Fruit fly (Drosophila melanogaster) whole organism, prepupa: ENCODE results near the gene Tbh.

Experiments
- Blimp-1 ChIP-seq: fragments of 200-800 bp; sonication (Bioruptor generic); optimal IDR thresholded peaks from 3 replicates; lab custom pipeline; 2017; ENCODE audit warnings: missing biosample characterization, missing genetic modification characterization, mild to moderate bottlenecking, moderate library complexity, missing genetic modification reagents
- CG10631 ChIP-seq: fragments of 200-800 bp; sonication (Bioruptor generic); optimal IDR thresholded peaks from 2 replicates; lab custom pipeline; 2016; ENCODE audit warnings: missing biosample characterization, missing genetic modification characterization
- CG10669 ChIP-seq: fragments of 200-800 bp; sonication (Bioruptor generic); optimal IDR thresholded peaks from 3 replicates; lab custom pipeline; 2018; ENCODE audit warnings: missing biosample characterization, mild to moderate bottlenecking, missing genetic modification characterization, moderate library complexity
- CG11294 ChIP-seq: fragments of 200-800 bp; sonication (Bioruptor generic); IDR thresholded peaks from 2 replicates; pipeline ENCODE4 v1.3.6; 2022; ENCODE audit warnings: missing biosample characterization, missing genetic modification characterization
- CG11902 ChIP-seq: fragments of 200-800 bp; sonication (Bioruptor generic); optimal IDR thresholded peaks from 3 replicates; lab custom pipeline; 2016; ENCODE audit warnings: missing biosample characterization, missing genetic modification characterization
- CG15336 ChIP-seq: fragments of 200-800 bp; sonication (Bioruptor generic); IDR thresholded peaks from 2 replicates; pipeline ENCODE4 v1.3.6; 2022; ENCODE audit warnings: missing biosample characterization, missing genetic modification characterization
- CG1621 ChIP-seq: fragments of 200-800 bp; sonication (Bioruptor generic); optimal IDR thresholded peaks from 3 replicates; lab custom pipeline; 2018; ENCODE audit warnings: missing biosample characterization, mild to moderate bottlenecking, missing genetic modification characterization
- CG16779 ChIP-seq: fragments of 200-800 bp; sonication (Bioruptor generic); optimal IDR thresholded peaks from 3 replicates; lab custom pipeline; 2017; ENCODE audit warnings: missing biosample characterization, mild to moderate bottlenecking, missing genetic modification characterization
- CG32006 ChIP-seq: fragments of 200-800 bp; sonication (Bioruptor generic); optimal IDR thresholded peaks from 3 replicates; lab custom pipeline; 2017; ENCODE audit warnings: missing biosample characterization, mild to moderate bottlenecking, missing genetic modification characterization
- CG34406 ChIP-seq: fragments of 200-800 bp; sonication (Bioruptor generic); optimal IDR thresholded peaks from 3 replicates; lab custom pipeline; 2016; ENCODE audit warnings: missing biosample characterization, missing genetic modification characterization
- CG4318 ChIP-seq: fragments of 200-800 bp; sonication (Bioruptor generic); optimal IDR thresholded peaks from 3 replicates; lab custom pipeline; 2017; ENCODE audit warnings: missing biosample characterization, mild to moderate bottlenecking, missing genetic modification characterization
- CG6163 ChIP-seq: fragments of 200-800 bp; sonication (Bioruptor generic); IDR thresholded peaks from 3 replicates; pipeline ENCODE4 v1.3.6; 2022; ENCODE audit warnings: missing biosample characterization, missing genetic modification characterization
- CG6276 ChIP-seq: fragments of 200-800 bp; sonication (Bioruptor generic); optimal IDR thresholded peaks from 2 replicates; lab custom pipeline; 2017; ENCODE audit warnings: missing biosample characterization, mild to moderate bottlenecking, missing genetic modification characterization
- CG6792 ChIP-seq: fragments of 200-800 bp; sonication (Bioruptor generic); optimal IDR thresholded peaks from 3 replicates; lab custom pipeline; 2016; ENCODE audit warnings: missing biosample characterization, missing genetic modification characterization
- CG6808 ChIP-seq: fragments of 200-800 bp; sonication (Bioruptor generic); optimal IDR thresholded peaks from 3 replicates; lab custom pipeline; 2017; ENCODE audit warnings: missing biosample characterization, missing genetic modification characterization, mild to moderate bottlenecking, moderate library complexity, missing genetic modification reagents
- CG6854 ChIP-seq: fragments of 200-800 bp; sonication (Bioruptor generic); optimal IDR thresholded peaks from 2 replicates; lab custom pipeline; 2017; ENCODE audit warnings: missing biosample characterization, mild to moderate bottlenecking, missing genetic modification characterization
- CG7368 ChIP-seq: fragments of 200-800 bp; sonication (Bioruptor generic); optimal IDR thresholded peaks from 3 replicates; lab custom pipeline; 2016; ENCODE audit warnings: missing biosample characterization, missing genetic modification characterization
- CG8119 ChIP-seq: fragments of 200-800 bp; sonication (Bioruptor generic); IDR thresholded peaks from 3 replicates; pipeline ENCODE4 v1.3.6; 2022; ENCODE audit warnings: missing biosample characterization, missing genetic modification characterization
- CG8319 ChIP-seq: fragments of 200-800 bp; sonication (Bioruptor generic); optimal IDR thresholded peaks from 3 replicates; lab custom pipeline; 2016; ENCODE audit warnings: missing biosample characterization, missing genetic modification characterization
- CG8632 ChIP-seq: fragments of 200-800 bp; sonication (Bioruptor generic); optimal IDR thresholded peaks from 3 replicates; lab custom pipeline; 2016; ENCODE audit warnings: missing biosample characterization, missing genetic modification characterization
- CG9139 ChIP-seq: fragments of 200-800 bp; sonication (Bioruptor generic); optimal IDR thresholded peaks from 3 replicates; lab custom pipeline; 2017; ENCODE audit warnings: missing biosample characterization, mild to moderate bottlenecking, missing genetic modification characterization
- Eip75B ChIP-seq: fragments of 200-800 bp; sonication (Bioruptor generic); optimal IDR thresholded peaks from 3 replicates; lab custom pipeline; 2016; ENCODE audit warnings: missing biosample characterization, missing genetic modification characterization
- Eip78C ChIP-seq: fragments of 200-800 bp; sonication (Bioruptor generic); peaks from one replicate; lab custom pipeline; 2016; ENCODE audit warnings: missing biosample characterization, missing genetic modification characterization
- Ets21C ChIP-seq: fragments of 200-800 bp; sonication (Bioruptor generic); optimal IDR thresholded peaks from 3 replicates; lab custom pipeline; 2016; ENCODE audit warnings: missing biosample characterization, missing genetic modification characterization
- Ets96B ChIP-seq: fragments of 200-800 bp; optimal IDR thresholded peaks from 2 replicates; lab custom pipeline; 2019; ENCODE audit warnings: missing biosample characterization, mild to moderate bottlenecking, missing genetic modification characterization, moderate library complexity
- Gug ChIP-seq: fragments of 200-800 bp; sonication (Bioruptor generic); IDR thresholded peaks from 2 replicates; pipeline ENCODE4 v1.3.6; 2022; ENCODE audit warnings: missing biosample characterization, missing genetic modification characterization
- Hr38 ChIP-seq: sonication (Bioruptor generic); optimal IDR thresholded peaks from 2 replicates; lab custom pipeline; 2016; ENCODE audit warnings: missing biosample characterization, missing genetic modification characterization
- Hr39 ChIP-seq: fragments of 200-800 bp; sonication (Bioruptor generic); optimal IDR thresholded peaks from 2 replicates; lab custom pipeline; 2016; ENCODE audit warnings: missing biosample characterization, missing genetic modification characterization
- Hr4 ChIP-seq: fragments of 200-800 bp; sonication (Bioruptor generic); optimal IDR thresholded peaks from 3 replicates; lab custom pipeline; 2016; ENCODE audit warnings: missing biosample characterization, missing genetic modification characterization
- Met ChIP-seq: fragments of 200-800 bp; sonication (Bioruptor generic); optimal IDR thresholded peaks from 3 replicates; lab custom pipeline; 2016; ENCODE audit warnings: missing biosample characterization, missing genetic modification characterization
- OdsH ChIP-seq: fragments of 200-800 bp; sonication (Bioruptor generic); optimal IDR thresholded peaks from 3 replicates; lab custom pipeline; 2016; ENCODE audit warnings: missing biosample characterization, missing genetic modification characterization
- Smox ChIP-seq: fragments of 200-800 bp; sonication (Bioruptor generic); optimal IDR thresholded peaks from 3 replicates; lab custom pipeline; 2016; ENCODE audit warnings: missing biosample characterization, missing genetic modification characterization
- Sox102F ChIP-seq: fragments of 200-800 bp; sonication (Bioruptor generic); optimal IDR thresholded peaks from 2 replicates; lab custom pipeline; 2016; ENCODE audit warnings: missing biosample characterization, mild to moderate bottlenecking, missing genetic modification characterization
- Sox14 ChIP-seq: fragments of 200-800 bp; sonication (Bioruptor generic); optimal IDR thresholded peaks from 3 replicates; lab custom pipeline; 2016; ENCODE audit warnings: missing biosample characterization, missing genetic modification characterization
- Sox15 ChIP-seq: fragments of 200-800 bp; sonication (Bioruptor generic); optimal IDR thresholded peaks from 3 replicates; lab custom pipeline; 2016; ENCODE audit warnings: missing biosample characterization, missing genetic modification characterization
- achi ChIP-seq: fragments of 200-800 bp; sonication (Bioruptor generic); optimal IDR thresholded peaks from 3 replicates; lab custom pipeline; 2016; ENCODE audit warnings: missing biosample characterization, missing genetic modification characterization
- cyc ChIP-seq: fragments of 200-800 bp; sonication (Bioruptor generic); optimal IDR thresholded peaks from 3 replicates; lab custom pipeline; 2016; ENCODE audit warnings: missing biosample characterization, missing genetic modification characterization
- dac ChIP-seq: fragments of 200-800 bp; sonication (Bioruptor generic); optimal IDR thresholded peaks from 2 replicates; lab custom pipeline; 2017; ENCODE audit warnings: missing biosample characterization, mild to moderate bottlenecking, missing genetic modification characterization
- dsx ChIP-seq: fragments of 200-800 bp; optimal IDR thresholded peaks from 3 replicates; lab custom pipeline; 2019; ENCODE audit warnings: missing biosample characterization, mild to moderate bottlenecking, missing genetic modification characterization, moderate library complexity; ENCODE audit not compliant: poor library complexity, severe bottlenecking
- eg ChIP-seq: fragments of 200-800 bp; sonication (Bioruptor generic); IDR thresholded peaks from 3 replicates; pipeline ENCODE4 v1.3.6; 2022; ENCODE audit warnings: missing biosample characterization, missing genetic modification characterization
- esn ChIP-seq: fragments of 200-800 bp; sonication (Bioruptor generic); optimal IDR thresholded peaks from 2 replicates; lab custom pipeline; 2016; ENCODE audit warnings: missing biosample characterization, mild to moderate bottlenecking, missing genetic modification characterization, moderate library complexity
- fd59A ChIP-seq: fragments of 200-800 bp; sonication (Bioruptor generic); optimal IDR thresholded peaks from 2 replicates; lab custom pipeline; 2017; ENCODE audit warnings: missing biosample characterization, mild to moderate bottlenecking, missing genetic modification characterization, missing genetic modification reagents
- fd85E ChIP-seq: fragments of 200-800 bp; sonication (Bioruptor generic); optimal IDR thresholded peaks from 3 replicates; lab custom pipeline; 2016; ENCODE audit warnings: missing biosample characterization, missing genetic modification characterization
- fkh ChIP-seq: fragments of 200-800 bp; sonication (Bioruptor generic); optimal IDR thresholded peaks from 3 replicates; lab custom pipeline; 2017; ENCODE audit warnings: missing biosample characterization, mild to moderate bottlenecking, missing genetic modification characterization, moderate library complexity
- lz ChIP-seq: fragments of 200-800 bp; sonication (Bioruptor generic); optimal IDR thresholded peaks from 3 replicates; lab custom pipeline; 2016; ENCODE audit warnings: missing biosample characterization, missing genetic modification characterization
- net ChIP-seq: fragments of 200-800 bp; sonication (Bioruptor generic); optimal IDR thresholded peaks from 3 replicates; lab custom pipeline; 2016; ENCODE audit warnings: missing biosample characterization, missing genetic modification characterization
- pdm3 ChIP-seq: fragments of 200-800 bp; sonication (Bioruptor generic); optimal IDR thresholded peaks from 3 replicates; lab custom pipeline; 2016; ENCODE audit warnings: missing biosample characterization, missing genetic modification characterization
- salr ChIP-seq, 2 experiments: fragments of 200-800 bp; sonication (Bioruptor generic); optimal IDR thresholded peaks; 3 replicates each; lab custom pipeline; 2016 to 2018; ENCODE audit warnings: missing biosample characterization in 2 of 2, missing genetic modification characterization in 2 of 2, mild to moderate bottlenecking in 1 of 2
- spab ChIP-seq: fragments of 200-800 bp; sonication (Bioruptor generic); optimal IDR thresholded peaks from 2 replicates; lab custom pipeline; 2017; ENCODE audit warnings: missing biosample characterization, mild to moderate bottlenecking, missing genetic modification characterization, missing genetic modification reagents
- ss ChIP-seq, 2 experiments: fragments of 200-800 bp; sonication (Bioruptor generic); optimal IDR thresholded peaks; 2 replicates in 1 of 2; 3 replicates in 1 of 2; lab custom pipeline; 2017 to 2018; ENCODE audit warnings: mild to moderate bottlenecking in 2 of 2, missing biosample characterization in 2 of 2, missing genetic modification characterization in 2 of 2, moderate library complexity in 1 of 2
- svp ChIP-seq: fragments of 200-800 bp; sonication (Bioruptor generic); peaks from one replicate; lab custom pipeline; 2016; ENCODE audit warnings: missing biosample characterization, missing genetic modification characterization
- topi ChIP-seq: fragments of 200-800 bp; sonication (Bioruptor generic); optimal IDR thresholded peaks from 3 replicates; lab custom pipeline; 2016; ENCODE audit warnings: missing biosample characterization, missing genetic modification characterization

Tbh gene

DNA sequence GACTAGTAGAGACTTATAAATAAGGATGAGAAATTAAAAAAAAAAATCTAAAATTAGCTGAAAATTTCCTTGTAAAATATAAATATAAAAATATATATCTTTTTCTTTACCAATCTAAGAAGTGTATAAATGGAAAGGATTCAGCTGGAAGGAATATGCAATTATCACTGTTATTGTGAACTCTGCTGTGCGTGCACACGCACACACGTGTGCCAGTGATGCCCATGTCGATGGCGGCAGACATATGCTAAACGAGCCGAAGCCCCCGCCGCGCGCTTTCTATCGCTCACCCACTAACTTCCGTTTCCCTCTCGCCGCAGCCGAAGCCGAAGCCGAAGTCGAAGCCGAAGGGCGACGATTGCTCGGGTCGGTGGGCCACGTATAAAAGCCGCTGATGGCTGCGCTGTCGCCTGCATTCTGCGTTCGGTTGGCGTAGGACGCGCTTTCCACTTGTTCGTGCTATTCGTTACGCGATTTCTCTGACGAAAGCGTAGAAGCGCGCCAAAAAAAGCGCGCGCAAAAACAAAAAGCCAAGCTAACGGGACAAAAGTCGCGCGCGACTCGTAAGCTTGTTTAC lies at the start of gene Tbh:
TSS of gene Tbh (plus strand) at position 527 of the 577 bp plus-strand sequence.
- peak; percentile 93 for TF ChIP-seq CG6808 (GFP tag; lab: Kevin White, UChicago)
- TF ChIP-seq CG8319 (GFP tag; lab: Kevin White, UChicago), result no peak
- TF ChIP-seq achi (GFP tag; lab: Kevin White, UChicago), result peak; percentile 15
- no peak for TF ChIP-seq esn
- TF ChIP-seq CG6276 (GFP tag; lab: Kevin White, UChicago), result no peak
- no peak for TF ChIP-seq CG9139 (GFP tag; lab: Kevin White, UChicago)
- TF ChIP-seq dsx (GFP tag; lab: Kevin White, UChicago), result no peak
- no peak for TF ChIP-seq Ets21C (GFP tag; lab: Kevin White, UChicago)
- 0 out of 3 replicates have a peak, but pooled peaks have one; percentile 29 for TF ChIP-seq CG8119 (GFP tag; lab: Robert Waterston, UW)
- TF ChIP-seq CG34406, result no peak
- no peak for TF ChIP-seq CG7368
- no peak for TF ChIP-seq Gug (GFP tag; lab: Robert Waterston, UW)
- no peak for TF ChIP-seq CG8632 (GFP tag; lab: Kevin White, UChicago)
- no peak for TF ChIP-seq Met
- TF ChIP-seq eg (GFP tag; lab: Robert Waterston, UW), result peak; percentile 36; the same call in 1 of the 3 replicates
- TF ChIP-seq Eip78C (GFP tag; lab: Kevin White, UChicago), result peak; percentile 70
- no peak for TF ChIP-seq Hr39 (GFP tag; lab: Kevin White, UChicago)
- TF ChIP-seq ss (GFP tag; optimal IDR thresholded peaks at IDR 0.05; lab: Kevin White, UChicago), result peak in 1 of 2 experiments; percentile 6
- TF ChIP-seq Hr38 (GFP tag; lab: Kevin White, UChicago), result no peak
- TF ChIP-seq Blimp-1 (GFP tag; lab: Kevin White, UChicago), result no peak
- no peak for TF ChIP-seq fd59A
- no peak for TF ChIP-seq net (GFP tag; lab: Kevin White, UChicago)
- peak; percentile 20 for TF ChIP-seq svp (GFP tag; lab: Kevin White, UChicago)
- peak; percentile 3 for TF ChIP-seq CG4318 (GFP tag; lab: Kevin White, UChicago)
- 0 out of 2 replicates have a peak, but pooled peaks have one; percentile 47 for TF ChIP-seq CG15336 (GFP tag; lab: Robert Waterston, UW)
- TF ChIP-seq Sox15 (GFP tag; lab: Kevin White, UChicago), result no peak
- TF ChIP-seq OdsH (GFP tag; lab: Kevin White, UChicago), result peak; percentile 26
- TF ChIP-seq CG6854, result no peak
- TF ChIP-seq fkh (GFP tag; lab: Kevin White, UChicago), result peak; percentile 32
- no peak for TF ChIP-seq Hr4
- no peak for TF ChIP-seq Smox (GFP tag; lab: Kevin White, UChicago)
- no peak for TF ChIP-seq CG10669
- TF ChIP-seq spab (GFP tag; lab: Kevin White, UChicago), result no peak
- TF ChIP-seq pdm3, result no peak
- no peak for TF ChIP-seq CG16779 (tag; lab: Kevin White, UChicago)
- no peak for TF ChIP-seq Eip75B (GFP tag; lab: Kevin White, UChicago)
- TF ChIP-seq topi, result no peak
- peak; percentile 23; the same call in 1 of the 2 replicates for TF ChIP-seq CG11294 (GFP tag; lab: Robert Waterston, UW)
- TF ChIP-seq fd85E, result no peak
- no peak for TF ChIP-seq Sox102F (GFP tag; lab: Kevin White, UChicago)
- TF ChIP-seq CG10631, result no peak
- no peak for TF ChIP-seq dac (GFP tag; lab: Kevin White, UChicago)
- TF ChIP-seq salr (GFP tag; optimal IDR thresholded peaks at IDR 0.05; lab: Kevin White, UChicago), result peak in 1 of 2 experiments; percentile 8
- no peak for TF ChIP-seq CG1621 (tag; lab: Kevin White, UChicago)
- no peak for TF ChIP-seq lz (GFP tag; lab: Kevin White, UChicago)
- peak; percentile 50 for TF ChIP-seq CG32006 (GFP tag; lab: Kevin White, UChicago)
- TF ChIP-seq Sox14 (GFP tag; lab: Kevin White, UChicago), result no peak
- TF ChIP-seq cyc (GFP tag; lab: Kevin White, UChicago), result no peak
- TF ChIP-seq CG6163 (GFP tag; lab: Robert Waterston, UW), result peak; percentile 48; the same call in 1 of the 3 replicates
- no peak for TF ChIP-seq CG11902
- no peak for TF ChIP-seq Ets96B
- no peak for TF ChIP-seq CG6792 (GFP tag; lab: Kevin White, UChicago)
